Fruit fly (Drosophila melanogaster) whole organism, embryonic: ENCODE results near the gene odd.

Experiments
- Bgb ChIP-seq: fragments of 200-800 bp; sonication (Bioruptor generic); IDR thresholded peaks from 2 replicates; pipeline ENCODE4 v1.3.6; 2022; ENCODE audit warnings: missing biosample characterization, missing genetic modification characterization; ENCODE audit not compliant: partially characterized antibody
- CG1024 ChIP-seq: fragments of 200-800 bp; sonication (Bioruptor generic); IDR thresholded peaks from 2 replicates; pipeline ENCODE4 v1.3.6; 2022; ENCODE audit warnings: missing biosample characterization, missing genetic modification characterization
- CG10654 ChIP-seq: fragments of 200-800 bp; sonication (Bioruptor generic); optimal IDR thresholded peaks from 2 replicates; lab custom pipeline; 2016; ENCODE audit warnings: missing biosample characterization, missing genetic modification characterization
- CG1233 ChIP-seq: fragments of 200-800 bp; sonication (Bioruptor generic); optimal IDR thresholded peaks from 4 replicates; lab custom pipeline; 2018; ENCODE audit warnings: missing biosample characterization, mild to moderate bottlenecking, missing genetic modification characterization
- CG12391 ChIP-seq: fragments of 200-800 bp; sonication (Bioruptor generic); optimal IDR thresholded peaks from 3 replicates; lab custom pipeline; 2018; ENCODE audit warnings: missing biosample characterization, mild to moderate bottlenecking, missing genetic modification characterization, moderate library complexity
- CG14710 ChIP-seq: fragments of 200-800 bp; sonication (Bioruptor generic); optimal IDR thresholded peaks from 3 replicates; lab custom pipeline; 2019; ENCODE audit warnings: missing biosample characterization, mild to moderate bottlenecking, missing genetic modification characterization, moderate library complexity
- CG17829 ChIP-seq: fragments of 200-800 bp; optimal IDR thresholded peaks from 2 replicates; lab custom pipeline; 2019; ENCODE audit warnings: missing biosample characterization, mild to moderate bottlenecking, missing genetic modification characterization, moderate library complexity
- CG18476 ChIP-seq: fragments of 200-800 bp; sonication (Bioruptor generic); optimal IDR thresholded peaks from 2 replicates; lab custom pipeline; 2016; ENCODE audit warnings: missing biosample characterization, mild to moderate bottlenecking, missing genetic modification characterization
- CG2678 ChIP-seq: fragments of 200-800 bp; sonication (Bioruptor generic); optimal IDR thresholded peaks from 3 replicates; lab custom pipeline; 2019; ENCODE audit warnings: missing biosample characterization, mild to moderate bottlenecking, missing genetic modification characterization, moderate library complexity
- CG2712 ChIP-seq: fragments of 200-800 bp; optimal IDR thresholded peaks from 3 replicates; lab custom pipeline; 2019; ENCODE audit warnings: missing biosample characterization, mild to moderate bottlenecking, missing genetic modification characterization, moderate library complexity
- CG3847 ChIP-seq: fragments of 200-800 bp; sonication (Bioruptor generic); IDR thresholded peaks from 2 replicates; pipeline ENCODE4 v1.3.6; 2022; ENCODE audit warnings: missing biosample characterization, missing genetic modification characterization
- CG42726 ChIP-seq: fragments of 200-800 bp; sonication (Bioruptor generic); IDR thresholded peaks from 2 replicates; pipeline ENCODE4 v1.3.6; 2022; ENCODE audit warnings: missing biosample characterization, missing genetic modification characterization; ENCODE audit not compliant: partially characterized antibody
- CG4328 ChIP-seq: fragments of 200-800 bp; sonication (Bioruptor generic); optimal IDR thresholded peaks from 3 replicates; lab custom pipeline; 2017; ENCODE audit warnings: missing biosample characterization, missing genetic modification reagents, missing genetic modification characterization
- CG4617 ChIP-seq: fragments of 200-800 bp; sonication (Bioruptor generic); optimal IDR thresholded peaks from 3 replicates; lab custom pipeline; 2016; ENCODE audit warnings: missing biosample characterization, missing genetic modification characterization, borderline replicate concordance
- CG6254 ChIP-seq: fragments of 200-800 bp; sonication (Bioruptor generic); optimal IDR thresholded peaks from 3 replicates; lab custom pipeline; 2017; ENCODE audit warnings: mild to moderate bottlenecking, missing biosample characterization, missing genetic modification reagents, missing genetic modification characterization
- CG6683 ChIP-seq: fragments of 200-800 bp; sonication (Bioruptor generic); optimal IDR thresholded peaks from 2 replicates; lab custom pipeline; 2017; ENCODE audit warnings: missing biosample characterization, mild to moderate bottlenecking, missing genetic modification characterization, missing genetic modification reagents
- CG7839 ChIP-seq: fragments of 200-800 bp; sonication (Bioruptor generic); optimal IDR thresholded peaks from 3 replicates; lab custom pipeline; 2018; ENCODE audit warnings: missing biosample characterization, mild to moderate bottlenecking, missing genetic modification characterization, moderate library complexity
- CG9609 ChIP-seq: fragments of 200-800 bp; sonication (Bioruptor generic); optimal IDR thresholded peaks from 3 replicates; lab custom pipeline; 2016; ENCODE audit warnings: missing biosample characterization, missing genetic modification characterization
- Deaf1 ChIP-seq: fragments of 200-800 bp; optimal IDR thresholded peaks from 3 replicates; lab custom pipeline; 2019; ENCODE audit warnings: missing biosample characterization, mild to moderate bottlenecking, missing genetic modification characterization, moderate library complexity
- E2f1 ChIP-seq: fragments of 200-800 bp; sonication (Bioruptor generic); IDR thresholded peaks from 2 replicates; pipeline ENCODE4 v1.3.6; 2022; ENCODE audit warnings: missing biosample characterization, missing genetic modification characterization
- HLH4C ChIP-seq: fragments of 200-800 bp; sonication (Bioruptor generic); IDR thresholded peaks from 3 replicates; pipeline ENCODE4 v1.3.6; 2022; ENCODE audit warnings: missing biosample characterization, missing genetic modification characterization; ENCODE audit not compliant: partially characterized antibody
- Lpt ChIP-seq: fragments of >200 bp; optimal IDR thresholded peaks from 2 replicates; lab custom pipeline; 2018; ENCODE audit warnings: missing biosample characterization, missing genetic modification characterization
- Med ChIP-seq: fragments of 200-800 bp; sonication (Bioruptor generic); peaks from one replicate; lab custom pipeline; 2016; ENCODE audit warnings: missing biosample characterization, missing genetic modification characterization, mild to moderate bottlenecking, inconsistent platforms, moderate library complexity
- Myb ChIP-seq: fragments of 200-800 bp; sonication (Bioruptor generic); optimal IDR thresholded peaks from 2 replicates; lab custom pipeline; 2016; ENCODE audit warnings: missing biosample characterization, missing genetic modification characterization
- Nf-YA ChIP-seq: fragments of 200-800 bp; sonication (Bioruptor generic); IDR thresholded peaks from 2 replicates; pipeline ENCODE4 v1.3.6; 2022; ENCODE audit warnings: missing biosample characterization, missing genetic modification characterization
- Nf-YC ChIP-seq: fragments of 200-800 bp; optimal IDR thresholded peaks from 3 replicates; lab custom pipeline; 2019; ENCODE audit warnings: missing biosample characterization, mild to moderate bottlenecking, missing genetic modification characterization, moderate library complexity
- Scr ChIP-seq: fragments of 200-800 bp; sonication (Bioruptor generic); IDR thresholded peaks from 2 replicates; pipeline ENCODE4 v1.3.6; 2022; ENCODE audit warnings: missing biosample characterization, missing genetic modification characterization; ENCODE audit not compliant: partially characterized antibody
- Sin3A ChIP-seq: fragments of >200 bp; optimal IDR thresholded peaks from 2 replicates; lab custom pipeline; 2018
- Trl ChIP-seq, 3 experiments: fragments of >200 bp in 2 of 3; fragments of 200-800 bp in 1 of 3; sonication (Bioruptor generic) in 1 of 3; optimal IDR thresholded peaks; 2 replicates in 1 of 3; 3 replicates in 2 of 3; lab custom pipeline; 2016 to 2017; ENCODE audit warnings: missing biosample characterization in 1 of 3, missing genetic modification characterization in 1 of 3
- abd-A ChIP-seq: fragments of 200-800 bp; sonication (Bioruptor generic); optimal IDR thresholded peaks from 3 replicates; lab custom pipeline; 2019; ENCODE audit warnings: missing biosample characterization, mild to moderate bottlenecking, missing genetic modification characterization, moderate library complexity
- ap ChIP-seq: fragments of 200-800 bp; sonication (Bioruptor generic); IDR thresholded peaks from 2 replicates; pipeline ENCODE4 v1.3.6; 2022; ENCODE audit warnings: missing biosample characterization, missing genetic modification characterization
- dan ChIP-seq: fragments of 200-800 bp; sonication (Bioruptor generic); IDR thresholded peaks from 2 replicates; pipeline ENCODE4 v1.3.6; 2022; ENCODE audit warnings: missing biosample characterization, missing genetic modification characterization
- dm ChIP-seq: fragments of 200-800 bp; sonication (Bioruptor generic); optimal IDR thresholded peaks from 3 replicates; lab custom pipeline; 2016; ENCODE audit warnings: missing biosample characterization, missing genetic modification characterization
- eve ChIP-seq, 2 experiments: fragments of >200 bp; optimal IDR thresholded peaks; 2 replicates each; lab custom pipeline; 2017; ENCODE audit warnings: missing biosample characterization in 2 of 2, missing genetic modification characterization in 2 of 2
- fd102C ChIP-seq: fragments of 200-800 bp; sonication (Bioruptor generic); optimal IDR thresholded peaks from 2 replicates; lab custom pipeline; 2018; ENCODE audit warnings: missing biosample characterization, mild to moderate bottlenecking, missing genetic modification characterization, moderate library complexity
- grau ChIP-seq: fragments of 200-800 bp; optimal IDR thresholded peaks from 3 replicates; lab custom pipeline; 2019; ENCODE audit warnings: missing biosample characterization, mild to moderate bottlenecking, missing genetic modification characterization, moderate library complexity
- ham ChIP-seq: fragments of 200-800 bp; sonication (Bioruptor generic); IDR thresholded peaks from 2 replicates; pipeline ENCODE4 v1.3.6; 2022; ENCODE audit warnings: missing biosample characterization, missing genetic modification characterization
- ind ChIP-seq: fragments of 200-800 bp; sonication (Bioruptor generic); optimal IDR thresholded peaks from 3 replicates; lab custom pipeline; 2016; ENCODE audit warnings: missing biosample characterization, missing genetic modification characterization
- insv ChIP-seq, 2 experiments: fragments of 200-800 bp; sonication (Bioruptor generic); optimal IDR thresholded peaks; 3 replicates each; lab custom pipeline; 2016 to 2018; ENCODE audit warnings: missing biosample characterization in 2 of 2, missing genetic modification characterization in 2 of 2
- mld ChIP-seq: fragments of 200-800 bp; sonication (Bioruptor generic); IDR thresholded peaks from 3 replicates; pipeline ENCODE4 v1.3.6; 2022; ENCODE audit warnings: missing biosample characterization, missing genetic modification characterization; ENCODE audit not compliant: partially characterized antibody
- nerfin-2 ChIP-seq: fragments of 200-800 bp; sonication (Bioruptor generic); IDR thresholded peaks from 2 replicates; pipeline ENCODE4 v1.3.6; 2022; ENCODE audit warnings: missing biosample characterization, missing genetic modification characterization; ENCODE audit not compliant: partially characterized antibody
- onecut ChIP-seq: fragments of 200-800 bp; sonication (Bioruptor generic); IDR thresholded peaks from 2 replicates; pipeline ENCODE4 v1.3.6; 2022; ENCODE audit warnings: missing biosample characterization, missing genetic modification characterization
- peb ChIP-seq: fragments of 200-800 bp; sonication (Bioruptor generic); IDR thresholded peaks from 2 replicates; pipeline ENCODE4 v1.3.6; 2022; ENCODE audit warnings: missing biosample characterization, missing genetic modification characterization
- rib ChIP-seq: fragments of 200-800 bp; sonication (Bioruptor generic); IDR thresholded peaks from 2 replicates; pipeline ENCODE4 v1.3.6; 2022; ENCODE audit warnings: missing biosample characterization, missing genetic modification characterization
- sens ChIP-seq: fragments of 200-800 bp; sonication (Bioruptor generic); peaks from one replicate; lab custom pipeline; 2016; ENCODE audit warnings: missing biosample characterization, missing genetic modification characterization
- seq ChIP-seq: fragments of 200-800 bp; sonication (Bioruptor generic); IDR thresholded peaks from 2 replicates; pipeline ENCODE4 v1.3.6; 2022; ENCODE audit warnings: missing biosample characterization, missing genetic modification characterization
- tna ChIP-seq: fragments of 200-800 bp; sonication (Bioruptor generic); IDR thresholded peaks from 2 replicates; pipeline ENCODE4 v1.3.6; 2022; ENCODE audit warnings: missing biosample characterization, missing genetic modification characterization; ENCODE audit not compliant: partially characterized antibody
- zfh1 ChIP-seq: fragments of 200-800 bp; sonication (Bioruptor generic); IDR thresholded peaks from 3 replicates; pipeline ENCODE4 v1.3.6; 2022; ENCODE audit warnings: missing biosample characterization, missing genetic modification characterization

The odd gene

dm6 chr2L:3606462-3607270 is at the start of gene odd:
TSS of gene odd (minus strand) at chr2L:3606756.
- TF ChIP-seq Nf-YC (tag; lab: Kevin White, UChicago) (peak; percentile 99), CG4328 (GFP tag; lab: Kevin White, UChicago) (no peak), Nf-YA (GFP tag; lab: Robert Waterston, UW) (peak; percentile 90; the same call in 1 of the 2 replicates), HLH4C (GFP tag; lab: Robert Waterston, UW) (peak; percentile 29; the same call in 1 of the 3 replicates), Myb (no peak), CG9609 (no peak), E2f1 (GFP tag; lab: Robert Waterston, UW) (no peak), Lpt (GFP tag; lab: Kevin White, UChicago) (no peak), eve (GFP tag; optimal IDR thresholded peaks at IDR 0.05; lab: Kevin White, UChicago) (no peak), tna (GFP tag; lab: Robert Waterston, UW) (peak; percentile 67), Sin3A (lab: Kevin White, UChicago) (no peak), CG18476 (GFP tag; lab: Kevin White, UChicago) (no peak), CG12391 (tag; lab: Kevin White, UChicago) (no peak), rib (GFP tag; lab: Robert Waterston, UW) (no peak), CG17829 (tag; lab: Kevin White, UChicago) (peak; percentile 100), CG14710 (tag; lab: Kevin White, UChicago) (no peak), Deaf1 (tag; lab: Kevin White, UChicago) (peak; percentile 90), ind (GFP tag; lab: Kevin White, UChicago) (no peak), zfh1 (GFP tag; lab: Robert Waterston, UW) (0 out of 3 replicates have a peak, but pooled peaks have one; percentile 25), insv (GFP tag; optimal IDR thresholded peaks at IDR 0.05; lab: Kevin White, UChicago) (no peak), CG6254 (GFP tag; lab: Kevin White, UChicago) (no peak), Scr (GFP tag; lab: Robert Waterston, UW) (peak; percentile 45; the same call in 1 of the 2 replicates), onecut (GFP tag; lab: Robert Waterston, UW) (no peak), abd-A (tag; lab: Kevin White, UChicago) (peak; percentile 61), CG2712 (tag; lab: Kevin White, UChicago) (peak; percentile 22), peb (GFP tag; lab: Robert Waterston, UW) (0 out of 2 replicates have a peak, but pooled peaks have one; percentile 11), CG10654 (GFP tag; lab: Kevin White, UChicago) (no peak), seq (GFP tag; lab: Robert Waterston, UW) (0 out of 2 replicates have a peak, but pooled peaks have one; percentile 21), CG6683 (GFP tag; lab: Kevin White, UChicago) (no peak), CG1233 (GFP tag; lab: Kevin White, UChicago) (no peak), grau (tag; lab: Kevin White, UChicago) (no peak), Med (GFP tag; lab: Kevin White, UChicago) (peak; percentile 77), CG1024 (GFP tag; lab: Robert Waterston, UW) (0 out of 2 replicates have a peak, but pooled peaks have one; percentile 10), CG7839 (no peak), Bgb (GFP tag; lab: Robert Waterston, UW) (peak; percentile 74), mld (GFP tag; lab: Robert Waterston, UW) (no peak), sens (GFP tag; lab: Kevin White, UChicago) (peak; percentile 21), nerfin-2 (GFP tag; lab: Robert Waterston, UW) (peak; percentile 50; the same call in 1 of the 2 replicates), dan (GFP tag; lab: Robert Waterston, UW) (no peak), fd102C (GFP tag; lab: Kevin White, UChicago) (peak; percentile 62), CG42726 (GFP tag; lab: Robert Waterston, UW) (peak; percentile 55; the same call in 1 of the 2 replicates), dm (GFP tag; lab: Kevin White, UChicago) (no peak), CG2678 (tag; lab: Kevin White, UChicago) (no peak), CG4617 (GFP tag; lab: Kevin White, UChicago) (no peak), CG3847 (GFP tag; lab: Robert Waterston, UW) (no peak), ham (no peak), Trl (optimal IDR thresholded peaks at IDR 0.05; lab: Kevin White, UChicago) (peak; percentile 35 to 36), Trl (GFP tag; optimal IDR thresholded peaks at IDR 0.05; lab: Kevin White, UChicago) (no peak), ap (GFP tag; lab: Robert Waterston, UW) (no peak)
